Fruit fly (Drosophila melanogaster) S2 (cell line): ENCODE data around the gene CG15170.
A peak's percentile ranks its signal among the peaks of the same experiment; 100 is the strongest.

Experiments
- CG8478 ChIP-seq: fragments of >200 bp; optimal IDR thresholded peaks from 2 replicates; lab custom pipeline; 2018
- CTCF ChIP-seq, 2 experiments: fragments of >200 bp; optimal IDR thresholded peaks; 2 replicates each; lab custom pipeline; 2018

CG15170 gene

dm6 chr2L:18951674-18952073 is 38.4 kb downstream of the CG15170 start, which contains the start of gene Nedd8:
TSS of gene Nedd8 (minus strand) at chr2L:18951837.
- TF ChIP-seq CG8478: no peak
- TF ChIP-seq CTCF (optimal IDR thresholded peaks at IDR 0.05; lab: Kevin White, UChicago): peak in 1 of 2 experiments; percentile 31

dm6 chr2L:18948724-18949108 is 41.3 kb downstream of the CG15170 start, which contains the start of gene CG10428:
TSS of gene CG10428 (plus strand) at chr2L:18948884.
- no peak for TF ChIP-seq CG8478
- no peak for TF ChIP-seq CTCF (optimal IDR thresholded peaks at IDR 0.05; lab: Kevin White, UChicago)

dm6 chr2L:18948065-18948723 is 41.8 kb downstream of the CG15170 start:
- TF ChIP-seq CG8478: no peak
- no peak for TF ChIP-seq CTCF (optimal IDR thresholded peaks at IDR 0.05; lab: Kevin White, UChicago)

- TF ChIP-seq CTCF (optimal IDR thresholded peaks at IDR 0.05; lab: Kevin White, UChicago) (peak in 1 of 2 experiments; percentile 16), CG8478 (no peak)
Observed at dm6 chr2L:18947515-18947998, 42.5 kb downstream of the CG15170 start.

- no peak for TF ChIP-seq CG8478
- no peak for TF ChIP-seq CTCF (optimal IDR thresholded peaks at IDR 0.05; lab: Kevin White, UChicago)
Observed at dm6 chr2L:18946636-18947514, 43.2 kb downstream of the CG15170 start.

dm6 chr2L:18945765-18946552 is 44.1 kb downstream of the CG15170 start, which contains the start of gene CG46304:
TSS of gene CG46304 (plus strand) at chr2L:18946305.
- TF ChIP-seq CG8478 (no peak), CTCF (optimal IDR thresholded peaks at IDR 0.05; lab: Kevin White, UChicago) (no peak)

dm6 chr2L:18944175-18945012 is 45.6 kb downstream of the CG15170 start:
- TF ChIP-seq CG8478 (no peak), CTCF (optimal IDR thresholded peaks at IDR 0.05; lab: Kevin White, UChicago) (no peak)

dm6 chr2L:18943797-18944174 is 46.2 kb downstream of the CG15170 start, which contains the start of gene ssp3:
TSS of gene ssp3 (minus strand) at chr2L:18943960.
- no peak for TF ChIP-seq CG8478
- TF ChIP-seq CTCF (optimal IDR thresholded peaks at IDR 0.05; lab: Kevin White, UChicago): no peak

- TF ChIP-seq CG8478 (no peak), CTCF (optimal IDR thresholded peaks at IDR 0.05; lab: Kevin White, UChicago) (no peak)
Observed at dm6 chr2L:18943309-18943708, 46.7 kb downstream of the CG15170 start.
